Fruit fly (Drosophila melanogaster) whole organism, embryonic: ENCODE data around the gene Prat2.

Experiments used
- Adf1 ChIP-seq: fragments of 200-800 bp; sonication (Bioruptor generic); IDR thresholded peaks from 2 replicates; pipeline ENCODE4 v1.3.6; 2022; ENCODE audit warnings: missing biosample characterization, missing genetic modification characterization
- Atf3 ChIP-seq: fragments of 200-800 bp; sonication (Bioruptor generic); optimal IDR thresholded peaks from 3 replicates; lab custom pipeline; 2016; ENCODE audit warnings: missing biosample characterization, missing genetic modification characterization
- CG10267 ChIP-seq: fragments of 200-800 bp; sonication (Bioruptor generic); optimal IDR thresholded peaks from 2 replicates; lab custom pipeline; 2018; ENCODE audit warnings: missing biosample characterization, mild to moderate bottlenecking, missing genetic modification characterization, moderate library complexity
- CG12219 ChIP-seq: fragments of 200-800 bp; sonication (Bioruptor generic); optimal IDR thresholded peaks from 3 replicates; lab custom pipeline; 2018; ENCODE audit warnings: missing biosample characterization, mild to moderate bottlenecking, missing genetic modification characterization
- CG14014 ChIP-seq: fragments of 200-800 bp; sonication (Bioruptor generic); IDR thresholded peaks from 2 replicates; pipeline ENCODE4 v1.3.6; 2022; ENCODE audit warnings: missing biosample characterization, missing genetic modification characterization
- CG14860 ChIP-seq: fragments of 200-800 bp; sonication (Bioruptor generic); IDR thresholded peaks from 3 replicates; pipeline ENCODE4 v1.3.6; 2022; ENCODE audit warnings: missing biosample characterization, missing genetic modification characterization; ENCODE audit not compliant: partially characterized antibody
- CG15479 ChIP-seq: fragments of 200-800 bp; sonication (Bioruptor generic); optimal IDR thresholded peaks from 3 replicates; lab custom pipeline; 2019; ENCODE audit warnings: missing biosample characterization, mild to moderate bottlenecking, missing genetic modification characterization, moderate library complexity
- CG17328 ChIP-seq: fragments of 200-800 bp; sonication (Bioruptor generic); IDR thresholded peaks from 2 replicates; pipeline ENCODE4 v1.3.6; 2022; ENCODE audit warnings: missing biosample characterization, missing genetic modification characterization
- CG17568 ChIP-seq: fragments of 200-800 bp; sonication (Bioruptor generic); optimal IDR thresholded peaks from 2 replicates; lab custom pipeline; 2018; ENCODE audit warnings: missing biosample characterization, mild to moderate bottlenecking, missing genetic modification characterization, moderate library complexity
- CG18599 ChIP-seq: fragments of 200-800 bp; sonication (Bioruptor generic); optimal IDR thresholded peaks from 3 replicates; lab custom pipeline; 2017; ENCODE audit warnings: missing biosample characterization, missing genetic modification characterization, mild to moderate bottlenecking, moderate library complexity, missing genetic modification reagents
- CG2116 ChIP-seq: fragments of 200-800 bp; sonication (Bioruptor generic); optimal IDR thresholded peaks from 3 replicates; lab custom pipeline; 2018; ENCODE audit warnings: missing biosample characterization, mild to moderate bottlenecking, missing genetic modification characterization
- CG32532 ChIP-seq: fragments of 200-800 bp; sonication (Bioruptor generic); IDR thresholded peaks from 2 replicates; pipeline ENCODE4 v1.3.6; 2022; ENCODE audit warnings: missing biosample characterization, missing genetic modification characterization
- CG6791 ChIP-seq: fragments of 200-800 bp; sonication (Bioruptor generic); IDR thresholded peaks from 3 replicates; pipeline ENCODE4 v1.3.6; 2022; ENCODE audit warnings: missing biosample characterization, missing genetic modification characterization; ENCODE audit not compliant: partially characterized antibody
- CG8290 ChIP-seq, 3 experiments: fragments of 200-800 bp; sonication (Bioruptor generic); optimal IDR thresholded peaks; 2 replicates each; lab custom pipeline; 2016 to 2019; ENCODE audit warnings: missing biosample characterization in 3 of 3, missing genetic modification characterization in 3 of 3, mild to moderate bottlenecking in 2 of 3, moderate library complexity in 1 of 3
- CG8944 ChIP-seq: fragments of 200-800 bp; sonication (Bioruptor generic); optimal IDR thresholded peaks from 3 replicates; lab custom pipeline; 2016; ENCODE audit warnings: missing biosample characterization, missing genetic modification characterization
- CG9215 ChIP-seq: fragments of 200-800 bp; sonication (Bioruptor generic); IDR thresholded peaks from 2 replicates; pipeline ENCODE4 v1.3.6; 2022; ENCODE audit warnings: missing biosample characterization, missing genetic modification characterization
- CG9437 ChIP-seq: fragments of 200-800 bp; sonication (Bioruptor generic); optimal IDR thresholded peaks from 2 replicates; lab custom pipeline; 2018; ENCODE audit warnings: missing biosample characterization, mild to moderate bottlenecking, missing genetic modification characterization
- CTCF ChIP-seq: fragments of 200-800 bp; sonication (Bioruptor generic); optimal IDR thresholded peaks from 2 replicates; lab custom pipeline; 2017; ENCODE audit warnings: missing biosample characterization, mild to moderate bottlenecking, missing genetic modification characterization, moderate library complexity
- CrebB ChIP-seq: fragments of 200-800 bp; sonication (Bioruptor generic); optimal IDR thresholded peaks from 3 replicates; lab custom pipeline; 2018; ENCODE audit warnings: missing biosample characterization, mild to moderate bottlenecking, missing genetic modification characterization
- Deaf1 ChIP-seq: fragments of 200-800 bp; optimal IDR thresholded peaks from 3 replicates; lab custom pipeline; 2019; ENCODE audit warnings: missing biosample characterization, mild to moderate bottlenecking, missing genetic modification characterization, moderate library complexity
- Hr78 ChIP-seq, 2 experiments: fragments of 200-800 bp in 1 of 2; fragments of >200 bp in 1 of 2; sonication (Bioruptor generic) in 1 of 2; optimal IDR thresholded peaks; 2 replicates each; lab custom pipeline; 2017 to 2019; ENCODE audit warnings: missing biosample characterization in 2 of 2, missing genetic modification characterization in 2 of 2, mild to moderate bottlenecking in 1 of 2, moderate library complexity in 1 of 2
- Kr ChIP-seq: fragments of 200-800 bp; sonication (Bioruptor generic); optimal IDR thresholded peaks from 2 replicates; lab custom pipeline; 2017; ENCODE audit warnings: missing biosample characterization, mild to moderate bottlenecking, missing genetic modification characterization
- Med ChIP-seq: fragments of 200-800 bp; sonication (Bioruptor generic); peaks from one replicate; lab custom pipeline; 2016; ENCODE audit warnings: missing biosample characterization, missing genetic modification characterization, mild to moderate bottlenecking, inconsistent platforms, moderate library complexity
- Mrtf ChIP-seq: fragments of 200-800 bp; sonication (Bioruptor generic); IDR thresholded peaks from 3 replicates; pipeline ENCODE4 v1.3.6; 2022; ENCODE audit warnings: missing biosample characterization, missing genetic modification characterization
- Nf-YB ChIP-seq: fragments of 200-800 bp; sonication (Bioruptor generic); optimal IDR thresholded peaks from 3 replicates; lab custom pipeline; 2019; ENCODE audit warnings: missing biosample characterization, mild to moderate bottlenecking, missing genetic modification characterization, moderate library complexity
- Nf-YC ChIP-seq: fragments of 200-800 bp; optimal IDR thresholded peaks from 3 replicates; lab custom pipeline; 2019; ENCODE audit warnings: missing biosample characterization, mild to moderate bottlenecking, missing genetic modification characterization, moderate library complexity
- Optix ChIP-seq: fragments of 200-800 bp; sonication (Bioruptor generic); IDR thresholded peaks from 3 replicates; pipeline ENCODE4 v1.3.6; 2022; ENCODE audit warnings: missing biosample characterization, missing genetic modification characterization
- ab ChIP-seq: fragments of 200-800 bp; sonication (Bioruptor generic); optimal IDR thresholded peaks from 2 replicates; lab custom pipeline; 2016; ENCODE audit warnings: missing biosample characterization, missing genetic modification characterization
- abd-A ChIP-seq: fragments of 200-800 bp; sonication (Bioruptor generic); optimal IDR thresholded peaks from 3 replicates; lab custom pipeline; 2019; ENCODE audit warnings: missing biosample characterization, mild to moderate bottlenecking, missing genetic modification characterization, moderate library complexity
- az2 ChIP-seq: fragments of 200-800 bp; sonication (Bioruptor generic); optimal IDR thresholded peaks from 3 replicates; lab custom pipeline; 2016; ENCODE audit warnings: missing biosample characterization, missing genetic modification characterization
- bbx ChIP-seq: fragments of 200-800 bp; sonication (Bioruptor generic); IDR thresholded peaks from 2 replicates; pipeline ENCODE4 v1.3.6; 2022; ENCODE audit warnings: missing biosample characterization, missing genetic modification characterization; ENCODE audit not compliant: partially characterized antibody
- chif ChIP-seq, 2 experiments: fragments of 200-800 bp; sonication (Bioruptor generic); optimal IDR thresholded peaks; 3 replicates each; lab custom pipeline; 2016; ENCODE audit warnings: missing biosample characterization in 2 of 2, missing genetic modification characterization in 2 of 2
- ci ChIP-seq: fragments of 200-800 bp; sonication (Bioruptor generic); IDR thresholded peaks from 3 replicates; pipeline ENCODE4 v1.3.6; 2022; ENCODE audit warnings: missing biosample characterization, missing genetic modification characterization
- crol ChIP-seq: fragments of 200-800 bp; sonication (Bioruptor generic); IDR thresholded peaks from 2 replicates; pipeline ENCODE4 v1.3.6; 2022; ENCODE audit warnings: missing biosample characterization, missing genetic modification characterization
- ems ChIP-seq: fragments of 200-800 bp; sonication (Bioruptor generic); optimal IDR thresholded peaks from 3 replicates; lab custom pipeline; 2016; ENCODE audit warnings: missing biosample characterization, missing genetic modification characterization
- grn ChIP-seq: fragments of 200-800 bp; sonication (Bioruptor generic); optimal IDR thresholded peaks from 3 replicates; lab custom pipeline; 2017; ENCODE audit warnings: missing biosample characterization, missing genetic modification characterization
- gsb ChIP-seq: fragments of 200-800 bp; sonication (Bioruptor generic); IDR thresholded peaks from 2 replicates; pipeline ENCODE4 v1.3.6; 2022; ENCODE audit warnings: missing biosample characterization, missing genetic modification characterization
- hkb ChIP-seq, 2 experiments: fragments of 200-800 bp in 1 of 2; fragments of >200 bp in 1 of 2; sonication (Bioruptor generic) in 1 of 2; IDR thresholded peaks in 1 of 2; optimal IDR thresholded peaks in 1 of 2; 2 replicates each; pipeline versions ENCODE4 v1.3.6 to Lab custom; 2017 to 2022; ENCODE audit warnings: missing biosample characterization in 1 of 2, missing genetic modification characterization in 1 of 2
- hth ChIP-seq: fragments of >200 bp; optimal IDR thresholded peaks from 2 replicates; lab custom pipeline; 2017; ENCODE audit warnings: inconsistent platforms
- lilli ChIP-seq: fragments of 200-800 bp; sonication (Bioruptor generic); optimal IDR thresholded peaks from 3 replicates; lab custom pipeline; 2016; ENCODE audit warnings: missing biosample characterization, missing genetic modification characterization
- p53 ChIP-seq: fragments of 200-800 bp; sonication (Bioruptor generic); optimal IDR thresholded peaks from 2 replicates; lab custom pipeline; 2016; ENCODE audit warnings: missing biosample characterization, missing genetic modification characterization
- pita ChIP-seq: fragments of 200-800 bp; sonication (Bioruptor generic); optimal IDR thresholded peaks from 2 replicates; lab custom pipeline; 2017; ENCODE audit warnings: missing biosample characterization, mild to moderate bottlenecking, missing genetic modification characterization
- ranshi ChIP-seq: fragments of 200-800 bp; sonication (Bioruptor generic); IDR thresholded peaks from 2 replicates; pipeline ENCODE4 v1.3.6; 2022; ENCODE audit warnings: missing biosample characterization, missing genetic modification characterization
- schlank ChIP-seq: fragments of 200-800 bp; sonication (Bioruptor generic); optimal IDR thresholded peaks from 2 replicates; lab custom pipeline; 2018; ENCODE audit warnings: missing biosample characterization, mild to moderate bottlenecking, missing genetic modification characterization
- scrt ChIP-seq: fragments of 200-800 bp; sonication (Bioruptor generic); optimal IDR thresholded peaks from 2 replicates; lab custom pipeline; 2018; ENCODE audit warnings: missing biosample characterization, mild to moderate bottlenecking, missing genetic modification characterization, moderate library complexity
- tgo ChIP-seq: fragments of 200-800 bp; sonication (Bioruptor generic); IDR thresholded peaks from 3 replicates; pipeline ENCODE4 v1.3.6; 2022; ENCODE audit warnings: missing biosample characterization, missing genetic modification characterization
- twi ChIP-seq: fragments of 200-800 bp; optimal IDR thresholded peaks from 2 replicates; lab custom pipeline; 2019; ENCODE audit warnings: missing biosample characterization, mild to moderate bottlenecking, missing genetic modification characterization, moderate library complexity
- tx ChIP-seq: fragments of 200-800 bp; sonication (Bioruptor generic); optimal IDR thresholded peaks from 2 replicates; lab custom pipeline; 2016; ENCODE audit warnings: missing biosample characterization, missing genetic modification characterization
- vnd ChIP-seq: fragments of 200-800 bp; sonication (Bioruptor generic); IDR thresholded peaks from 3 replicates; pipeline ENCODE4 v1.3.6; 2022; ENCODE audit warnings: missing biosample characterization, missing genetic modification characterization; ENCODE audit not compliant: partially characterized antibody
- wdn ChIP-seq: fragments of 200-800 bp; sonication (Bioruptor generic); IDR thresholded peaks from 2 replicates; pipeline ENCODE4 v1.3.6; 2022; ENCODE audit warnings: missing biosample characterization, missing genetic modification characterization
- zfh1 ChIP-seq: fragments of 200-800 bp; sonication (Bioruptor generic); IDR thresholded peaks from 3 replicates; pipeline ENCODE4 v1.3.6; 2022; ENCODE audit warnings: missing biosample characterization, missing genetic modification characterization

Gene Prat2

DNA sequence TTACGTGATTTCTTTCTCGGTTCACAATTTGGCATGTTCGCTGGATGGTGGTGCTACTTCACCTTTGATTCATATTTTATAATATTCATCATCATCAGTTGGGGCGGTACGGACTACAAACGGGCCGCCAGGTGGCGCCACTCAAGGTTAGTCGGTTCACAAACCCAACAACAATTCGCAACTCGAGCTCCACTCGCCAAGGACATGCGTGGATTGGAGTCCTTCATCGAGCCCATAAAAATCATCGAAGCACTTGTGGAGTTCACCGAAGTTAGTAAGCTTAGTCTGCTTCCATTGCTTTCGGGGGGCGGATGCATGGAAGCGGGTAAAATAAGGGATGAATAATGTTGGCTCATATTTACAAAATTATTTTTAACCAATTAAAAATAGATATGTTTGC, 7.9 kb downstream of the Prat2 start (continued):
- no peak for TF ChIP-seq CG9437 (GFP tag; lab: Kevin White, UChicago)
- no peak for TF ChIP-seq CG12219 (GFP tag; lab: Kevin White, UChicago)
- TF ChIP-seq abd-A: peak; percentile 43
- no peak for TF ChIP-seq CG8944 (GFP tag; lab: Kevin White, UChicago)
- TF ChIP-seq CG17568 (GFP tag; lab: Kevin White, UChicago): no peak
- no peak for TF ChIP-seq CG14860 (GFP tag; lab: Robert Waterston, UW)
- 0 out of 2 replicates have a peak, but pooled peaks have one; percentile 6 for TF ChIP-seq CG32532 (GFP tag; lab: Robert Waterston, UW)
- TF ChIP-seq hkb (optimal IDR thresholded peaks at IDR 0.05; lab: Kevin White, UChicago): no peak
- no peak for TF ChIP-seq hkb (GFP tag; IDR thresholded peaks at IDR 0.05; lab: Robert Waterston, UW)
- TF ChIP-seq p53 (GFP tag; lab: Kevin White, UChicago): no peak
- TF ChIP-seq Hr78 (GFP tag; optimal IDR thresholded peaks at IDR 0.05; lab: Kevin White, UChicago): no peak
- TF ChIP-seq scrt: peak; percentile 82
- no peak for TF ChIP-seq Optix (GFP tag; lab: Robert Waterston, UW)
- TF ChIP-seq CG10267 (tag; lab: Kevin White, UChicago): no peak
- no peak for TF ChIP-seq CG18599 (GFP tag; lab: Kevin White, UChicago)
- no peak for TF ChIP-seq schlank (tag; lab: Kevin White, UChicago)
- TF ChIP-seq hth (lab: Kevin White, UChicago): no peak
- peak; percentile 41 for TF ChIP-seq Med
- no peak for TF ChIP-seq crol
- TF ChIP-seq tgo: no peak
- no peak for TF ChIP-seq ab (GFP tag; lab: Kevin White, UChicago)
- TF ChIP-seq CG9215 (GFP tag; lab: Robert Waterston, UW): no peak
- TF ChIP-seq tx (GFP tag; lab: Kevin White, UChicago): no peak
- TF ChIP-seq chif (GFP tag; optimal IDR thresholded peaks at IDR 0.05; lab: Kevin White, UChicago): no peak
- TF ChIP-seq grn (GFP tag; lab: Kevin White, UChicago): no peak
- no peak for TF ChIP-seq wdn (GFP tag; lab: Robert Waterston, UW)
- TF ChIP-seq Adf1 (GFP tag; lab: Robert Waterston, UW): no peak
- TF ChIP-seq Kr (GFP tag; lab: Kevin White, UChicago): no peak
- 0 out of 2 replicates have a peak, but pooled peaks have one; percentile 13 for TF ChIP-seq bbx (GFP tag; lab: Robert Waterston, UW)
- TF ChIP-seq CG2116: no peak
- TF ChIP-seq CrebB (tag; lab: Kevin White, UChicago): no peak
- no peak for TF ChIP-seq lilli
- no peak for TF ChIP-seq twi (tag; lab: Kevin White, UChicago)
- TF ChIP-seq CG14014 (GFP tag; lab: Robert Waterston, UW): no peak
- TF ChIP-seq Mrtf (GFP tag; lab: Robert Waterston, UW): no peak
- peak; percentile 20 for TF ChIP-seq CG8290 (GFP tag; optimal IDR thresholded peaks at IDR 0.05; lab: Kevin White, UChicago)
- TF ChIP-seq CG8290 (tag; optimal IDR thresholded peaks at IDR 0.05; lab: Kevin White, UChicago): peak in 1 of 2 experiments; percentile 17
- TF ChIP-seq Nf-YC (tag; lab: Kevin White, UChicago): peak; percentile 63
- TF ChIP-seq zfh1 (GFP tag; lab: Robert Waterston, UW): 0 out of 3 replicates have a peak, but pooled peaks have one; percentile 10
- no peak for TF ChIP-seq Atf3 (GFP tag; lab: Kevin White, UChicago)
- TF ChIP-seq ems (GFP tag; lab: Kevin White, UChicago): no peak
- no peak for TF ChIP-seq vnd (GFP tag; lab: Robert Waterston, UW)
- peak; percentile 90 for TF ChIP-seq CTCF
- TF ChIP-seq az2 (GFP tag; lab: Kevin White, UChicago): no peak
- peak; percentile 28 for TF ChIP-seq pita (GFP tag; lab: Kevin White, UChicago)
- TF ChIP-seq Deaf1 (tag; lab: Kevin White, UChicago): peak; percentile 67
- TF ChIP-seq CG17328 (GFP tag; lab: Robert Waterston, UW): no peak
- no peak for TF ChIP-seq ci (GFP tag; lab: Robert Waterston, UW)
- TF ChIP-seq CG6791 (GFP tag; lab: Robert Waterston, UW): peak; percentile 52; the same call in 1 of the 3 replicates
- TF ChIP-seq gsb (GFP tag; lab: Robert Waterston, UW): no peak
- TF ChIP-seq Nf-YB (GFP tag; lab: Kevin White, UChicago): no peak
- TF ChIP-seq CG15479 (GFP tag; lab: Kevin White, UChicago): no peak
- no peak for TF ChIP-seq ranshi (GFP tag; lab: Robert Waterston, UW)
